Worm (Caenorhabditis elegans) whole organism, L4 larva: ENCODE data around the gene F46C5.10.
A peak's percentile ranks its signal among the peaks of the same experiment; 100 is the strongest.

Experiments
- F44E2.7 ChIP-seq: fragments of 200-800 bp; sonication (Bioruptor generic); IDR thresholded peaks from 2 replicates; pipeline ENCODE4 v2.1.2; 2022; ENCODE audit warnings: missing genetic modification characterization, missing compliant biosample characterization
- F49E8.2 ChIP-seq: sonication (generic microtip); optimal IDR thresholded peaks from 2 replicates; lab custom pipeline; 2016; ENCODE audit warnings: missing compliant biosample characterization, mild to moderate bottlenecking, missing genetic modification characterization, borderline replicate concordance
- R02D3.7 ChIP-seq: fragments of 150-350 bp; sonication (generic microtip); optimal IDR thresholded peaks from 3 replicates; lab custom pipeline; 2014; ENCODE audit warnings: missing biosample characterization, missing genetic modification characterization
- Y5F2A.4 ChIP-seq: fragments of 200-800 bp; sonication (Bioruptor generic); optimal IDR thresholded peaks from 2 replicates; lab custom pipeline; 2018; ENCODE audit warnings: mild to moderate bottlenecking, missing genetic modification characterization, missing compliant biosample characterization
- aha-1 ChIP-seq: fragments of 150-350 bp; peaks from one replicate; lab custom pipeline; 2014; ENCODE audit warnings: missing biosample characterization, missing genetic modification characterization
- attf-4 ChIP-seq: sonication (generic microtip); optimal IDR thresholded peaks from 3 replicates; lab custom pipeline; 2017; ENCODE audit warnings: missing biosample characterization, missing genetic modification characterization
- ceh-20 ChIP-seq: fragments of 200-800 bp; sonication (Bioruptor generic); IDR thresholded peaks from 2 replicates; pipeline ENCODE4 v1.3.6; 2022; ENCODE audit warnings: missing genetic modification reagents, missing genetic modification characterization, missing compliant biosample characterization
- ceh-28 ChIP-seq: fragments of 150-350 bp; optimal IDR thresholded peaks from 2 replicates; lab custom pipeline; 2014; ENCODE audit warnings: missing biosample characterization, missing genetic modification reagents, missing genetic modification characterization
- ceh-32 ChIP-seq: sonication (generic microtip); optimal IDR thresholded peaks from 2 replicates; lab custom pipeline; 2016; ENCODE audit warnings: mild to moderate bottlenecking, missing genetic modification characterization, missing compliant biosample characterization; ENCODE audit not compliant: poor library complexity
- cey-2 ChIP-seq: sonication (generic microtip); optimal IDR thresholded peaks from 3 replicates; lab custom pipeline; 2017; ENCODE audit warnings: missing genetic modification characterization, mild to moderate bottlenecking, missing compliant biosample characterization, antibody characterized with exemption, borderline replicate concordance; ENCODE audit not compliant: insufficient read depth
- ctbp-1 ChIP-seq: fragments of 200-800 bp; sonication (Bioruptor generic); IDR thresholded peaks from 2 replicates; pipeline ENCODE4 v1.3.6; 2022; ENCODE audit warnings: missing genetic modification reagents, missing genetic modification characterization, missing compliant biosample characterization
- daf-8 ChIP-seq: fragments of 200-800 bp; sonication (Bioruptor generic); IDR thresholded peaks from 2 replicates; pipeline ENCODE4 v1.3.6; 2022; ENCODE audit warnings: missing genetic modification characterization, missing compliant biosample characterization
- dmd-6 ChIP-seq: fragments of 200-800 bp; sonication (Bioruptor generic); IDR thresholded peaks from 2 replicates; pipeline ENCODE4 v1.3.6; 2022; ENCODE audit warnings: missing genetic modification reagents, missing genetic modification characterization, missing compliant biosample characterization
- dmd-8 ChIP-seq: fragments of 200-800 bp; sonication (Bioruptor generic); IDR thresholded peaks from 2 replicates; pipeline ENCODE4 v1.3.6; 2022; ENCODE audit warnings: missing genetic modification characterization, missing compliant biosample characterization
- egl-27 ChIP-seq: sonication (generic microtip); optimal IDR thresholded peaks from 3 replicates; lab custom pipeline; 2017; ENCODE audit warnings: missing biosample characterization, missing genetic modification reagents, missing genetic modification characterization
- fkh-10 ChIP-seq: fragments of 150-350 bp; optimal IDR thresholded peaks from 2 replicates; lab custom pipeline; 2014; ENCODE audit warnings: missing biosample characterization, missing genetic modification reagents, missing genetic modification characterization
- fos-1 ChIP-seq: fragments of 150-350 bp; optimal IDR thresholded peaks from 2 replicates; lab custom pipeline; 2014; ENCODE audit warnings: missing biosample characterization, missing genetic modification characterization
- gei-8 ChIP-seq: fragments of 200-800 bp; sonication (Bioruptor generic); optimal IDR thresholded peaks from 2 replicates; lab custom pipeline; 2018; ENCODE audit warnings: mild to moderate bottlenecking, missing genetic modification characterization, missing compliant biosample characterization
- hlh-11 ChIP-seq: fragments of 200-800 bp; sonication (Bioruptor generic); optimal IDR thresholded peaks from 2 replicates; lab custom pipeline; 2018; ENCODE audit warnings: mild to moderate bottlenecking, missing genetic modification characterization, missing compliant biosample characterization
- hlh-30 ChIP-seq: sonication (generic microtip); optimal IDR thresholded peaks from 2 replicates; lab custom pipeline; 2017; ENCODE audit warnings: antibody characterized with exemption, mild to moderate bottlenecking, missing genetic modification characterization, missing compliant biosample characterization; ENCODE audit not compliant: insufficient read depth
- hmg-1.1 ChIP-seq: fragments of 200-800 bp; sonication (Bioruptor generic); IDR thresholded peaks from 2 replicates; pipeline ENCODE4 v1.3.6; 2022; ENCODE audit warnings: missing genetic modification reagents, missing genetic modification characterization, missing compliant biosample characterization
- lin-38 ChIP-seq: fragments of 200-800 bp; sonication (Bioruptor generic); IDR thresholded peaks from 2 replicates; pipeline ENCODE4 v1.3.6; 2022; ENCODE audit warnings: missing genetic modification reagents, missing genetic modification characterization, missing compliant biosample characterization
- lin-39 ChIP-seq: fragments of 150-350 bp; optimal IDR thresholded peaks from 2 replicates; lab custom pipeline; 2014; ENCODE audit warnings: missing biosample characterization, missing genetic modification reagents, missing genetic modification characterization
- lsy-2 ChIP-seq, 2 experiments: fragments of 150-350 bp in 1 of 2; sonication (generic microtip) in 1 of 2; optimal IDR thresholded peaks; 2 replicates each; lab custom pipeline; 2014 to 2017; ENCODE audit warnings: missing biosample characterization in 2 of 2, missing genetic modification characterization in 2 of 2
- madf-5 ChIP-seq, 2 experiments: fragments of 200-800 bp; sonication (Bioruptor generic); IDR thresholded peaks; 2 replicates each; pipeline ENCODE4 v1.3.6; 2022; ENCODE audit warnings: missing compliant biosample characterization in 2 of 2, missing genetic modification characterization in 2 of 2
- mep-1 ChIP-seq: fragments of 150-350 bp; sonication (generic microtip); optimal IDR thresholded peaks from 3 replicates; lab custom pipeline; 2014; ENCODE audit warnings: missing biosample characterization, missing genetic modification characterization
- mes-2 ChIP-seq: sonication (generic microtip); optimal IDR thresholded peaks from 2 replicates; lab custom pipeline; 2016; ENCODE audit warnings: missing genotype, mild to moderate bottlenecking, missing genetic modification characterization, missing compliant biosample characterization; ENCODE audit not compliant: poor library complexity, severe bottlenecking
- nhr-10 ChIP-seq: fragments of 150-350 bp; optimal IDR thresholded peaks from 2 replicates; lab custom pipeline; 2014; ENCODE audit warnings: missing biosample characterization, missing genetic modification characterization
- nhr-237 ChIP-seq: sonication (generic microtip); optimal IDR thresholded peaks from 2 replicates; lab custom pipeline; 2017; ENCODE audit warnings: missing biosample characterization, missing genetic modification characterization
- nhr-25 ChIP-seq: sonication (generic microtip); optimal IDR thresholded peaks from 2 replicates; lab custom pipeline; 2017; ENCODE audit warnings: missing genetic modification characterization, mild to moderate bottlenecking, missing compliant biosample characterization, antibody characterized with exemption, moderate library complexity, borderline replicate concordance; ENCODE audit not compliant: insufficient read depth
- nhr-28 ChIP-seq: fragments of 150-350 bp; optimal IDR thresholded peaks from 2 replicates; lab custom pipeline; 2014; ENCODE audit warnings: missing biosample characterization, missing genetic modification characterization
- nhr-48 ChIP-seq: sonication (generic microtip); optimal IDR thresholded peaks from 2 replicates; lab custom pipeline; 2016; ENCODE audit warnings: mild to moderate bottlenecking, missing genetic modification characterization, missing compliant biosample characterization
- nhr-6 ChIP-seq: fragments of 150-350 bp; optimal IDR thresholded peaks from 2 replicates; lab custom pipeline; 2014; ENCODE audit warnings: missing biosample characterization, missing genetic modification characterization
- nhr-76 ChIP-seq: fragments of 150-350 bp; optimal IDR thresholded peaks from 2 replicates; lab custom pipeline; 2014; ENCODE audit warnings: missing biosample characterization, missing genetic modification characterization
- pqm-1 ChIP-seq: sonication (generic microtip); optimal IDR thresholded peaks from 2 replicates; lab custom pipeline; 2017; ENCODE audit warnings: missing biosample characterization, missing genetic modification characterization
- set-16 ChIP-seq: fragments of 200-800 bp; sonication (Bioruptor generic); IDR thresholded peaks from 2 replicates; pipeline ENCODE4 v1.3.6; 2022; ENCODE audit warnings: missing genetic modification reagents, missing genetic modification characterization, missing compliant biosample characterization
- tag-97 ChIP-seq: fragments of 200-800 bp; sonication (Bioruptor generic); IDR thresholded peaks from 2 replicates; pipeline ENCODE4 v1.3.6; 2022; ENCODE audit warnings: missing genetic modification characterization, missing compliant biosample characterization
- zag-1 ChIP-seq: fragments of 150-350 bp; optimal IDR thresholded peaks from 2 replicates; lab custom pipeline; 2014; ENCODE audit warnings: missing biosample characterization, missing genetic modification characterization
- zip-2 ChIP-seq: fragments of 150-350 bp; optimal IDR thresholded peaks from 2 replicates; lab custom pipeline; 2014; ENCODE audit warnings: missing biosample characterization, missing genetic modification characterization

Gene F46C5.10

ce11 chrII:8818978-8819896 lies at the start of gene F46C5.10 (continued):
- no peak for TF ChIP-seq gei-8 (GFP tag; lab: Kevin White, UChicago)
- TF ChIP-seq mep-1: peak; percentile 65
- peak; percentile 10 to 53 for TF ChIP-seq lsy-2 (tag; optimal IDR thresholded peaks at IDR 0.05; lab: Kevin White, UChicago)
- no peak for TF ChIP-seq mes-2 (tag; lab: Kevin White, UChicago)
- no peak for TF ChIP-seq lin-38 (GFP tag; lab: Robert Waterston, UW)
- no peak for TF ChIP-seq nhr-10 (tag; lab: Kevin White, UChicago)
- TF ChIP-seq egl-27 (tag; lab: Kevin White, UChicago): no peak
- TF ChIP-seq cey-2 (tag; lab: Kevin White, UChicago): no peak
- no peak for TF ChIP-seq nhr-237 (tag; lab: Kevin White, UChicago)
- TF ChIP-seq lin-39 (tag; lab: Kevin White, UChicago): no peak
- peak; percentile 49 for TF ChIP-seq nhr-6 (tag; lab: Kevin White, UChicago)
- TF ChIP-seq nhr-48 (tag; lab: Kevin White, UChicago): peak; percentile 55
- no peak for TF ChIP-seq F44E2.7 (GFP tag; lab: Robert Waterston, UW)
- TF ChIP-seq madf-5 (GFP tag; IDR thresholded peaks at IDR 0.05; lab: Robert Waterston, UW): no peak
- TF ChIP-seq zag-1 (tag; lab: Kevin White, UChicago): no peak
- no peak for TF ChIP-seq ceh-32 (tag; lab: Kevin White, UChicago)
- no peak for TF ChIP-seq daf-8
- TF ChIP-seq attf-4 (tag; lab: Kevin White, UChicago): no peak
- TF ChIP-seq hmg-1.1 (GFP tag; lab: Robert Waterston, UW): no peak

ce11 chrII:8866844-8867243 lies 48.0 kb upstream of the F46C5.10 start:
- TF ChIP-seq hlh-30 (tag; lab: Kevin White, UChicago): peak; percentile 8
- TF ChIP-seq zip-2: no peak
- peak; percentile 80 for TF ChIP-seq pqm-1 (tag; lab: Kevin White, UChicago)
- peak; percentile 58 for TF ChIP-seq hlh-11
- TF ChIP-seq fkh-10 (GFP tag; lab: Kevin White, UChicago): no peak
- no peak for TF ChIP-seq ceh-20
- TF ChIP-seq Y5F2A.4 (GFP tag; lab: Kevin White, UChicago): no peak
- no peak for TF ChIP-seq fos-1 (tag; lab: Kevin White, UChicago)
- TF ChIP-seq tag-97 (GFP tag; lab: Robert Waterston, UW): no peak
- peak; percentile 34 for TF ChIP-seq nhr-28 (tag; lab: Kevin White, UChicago)
- no peak for TF ChIP-seq cey-2 (tag; lab: Kevin White, UChicago)
- peak; percentile 76 for TF ChIP-seq dmd-6
- peak; percentile 25 for TF ChIP-seq aha-1
- TF ChIP-seq ctbp-1 (GFP tag; lab: Robert Waterston, UW): no peak
- TF ChIP-seq, all 104 proteins: peak for 6

ce11 chrII:8865078-8865477 lies 46.2 kb upstream of the F46C5.10 start, which contains the start of gene npr-20:
npr-20 (minus strand) TSS chrII:8865178.
- TF ChIP-seq set-16 (GFP tag; lab: Robert Waterston, UW) (no peak), R02D3.7 (tag; lab: Kevin White, UChicago) (no peak), nhr-25 (tag; lab: Kevin White, UChicago) (no peak), dmd-8 (GFP tag; lab: Robert Waterston, UW) (no peak), F49E8.2 (tag; lab: Kevin White, UChicago) (no peak), nhr-76 (tag; lab: Kevin White, UChicago) (no peak), hmg-1.1 (GFP tag; lab: Robert Waterston, UW) (no peak), ceh-28 (no peak)
- TF ChIP-seq, all 104 proteins: peak for 0
